Fruit fly (Drosophila melanogaster) whole organism, prepupa: ENCODE measurements around the gene papi.

Experiments
- Blimp-1 ChIP-seq: fragments of 200-800 bp; sonication (Bioruptor generic); optimal IDR thresholded peaks from 3 replicates; lab custom pipeline; 2017; ENCODE audit warnings: missing biosample characterization, missing genetic modification characterization, mild to moderate bottlenecking, moderate library complexity, missing genetic modification reagents
- CG11294 ChIP-seq: fragments of 200-800 bp; sonication (Bioruptor generic); IDR thresholded peaks from 2 replicates; pipeline ENCODE4 v1.3.6; 2022; ENCODE audit warnings: missing biosample characterization, missing genetic modification characterization
- CG11762 ChIP-seq: fragments of 200-800 bp; sonication (Bioruptor generic); optimal IDR thresholded peaks from 3 replicates; lab custom pipeline; 2016; ENCODE audit warnings: missing biosample characterization, missing genetic modification characterization; ENCODE audit not compliant: insufficient read depth
- CG11902 ChIP-seq: fragments of 200-800 bp; sonication (Bioruptor generic); optimal IDR thresholded peaks from 3 replicates; lab custom pipeline; 2016; ENCODE audit warnings: missing biosample characterization, missing genetic modification characterization
- CG1621 ChIP-seq: fragments of 200-800 bp; sonication (Bioruptor generic); optimal IDR thresholded peaks from 3 replicates; lab custom pipeline; 2018; ENCODE audit warnings: missing biosample characterization, mild to moderate bottlenecking, missing genetic modification characterization
- CG16779 ChIP-seq: fragments of 200-800 bp; sonication (Bioruptor generic); optimal IDR thresholded peaks from 3 replicates; lab custom pipeline; 2017; ENCODE audit warnings: missing biosample characterization, mild to moderate bottlenecking, missing genetic modification characterization
- CG3032 ChIP-seq: fragments of 200-800 bp; optimal IDR thresholded peaks from 2 replicates; lab custom pipeline; 2019; ENCODE audit warnings: missing biosample characterization, mild to moderate bottlenecking, missing genetic modification characterization, moderate library complexity
- CG31627 ChIP-seq: fragments of 200-800 bp; sonication (Bioruptor generic); optimal IDR thresholded peaks from 3 replicates; lab custom pipeline; 2016; ENCODE audit warnings: missing biosample characterization, missing genetic modification characterization
- CG32006 ChIP-seq: fragments of 200-800 bp; sonication (Bioruptor generic); optimal IDR thresholded peaks from 3 replicates; lab custom pipeline; 2017; ENCODE audit warnings: missing biosample characterization, mild to moderate bottlenecking, missing genetic modification characterization
- CG34406 ChIP-seq: fragments of 200-800 bp; sonication (Bioruptor generic); optimal IDR thresholded peaks from 3 replicates; lab custom pipeline; 2016; ENCODE audit warnings: missing biosample characterization, missing genetic modification characterization
- CG3919 ChIP-seq: fragments of 200-800 bp; sonication (Bioruptor generic); optimal IDR thresholded peaks from 3 replicates; lab custom pipeline; 2016; ENCODE audit warnings: missing biosample characterization, missing genetic modification characterization
- CG4318 ChIP-seq: fragments of 200-800 bp; sonication (Bioruptor generic); optimal IDR thresholded peaks from 3 replicates; lab custom pipeline; 2017; ENCODE audit warnings: missing biosample characterization, mild to moderate bottlenecking, missing genetic modification characterization
- CG6163 ChIP-seq: fragments of 200-800 bp; sonication (Bioruptor generic); IDR thresholded peaks from 3 replicates; pipeline ENCODE4 v1.3.6; 2022; ENCODE audit warnings: missing biosample characterization, missing genetic modification characterization
- CG6276 ChIP-seq: fragments of 200-800 bp; sonication (Bioruptor generic); optimal IDR thresholded peaks from 2 replicates; lab custom pipeline; 2017; ENCODE audit warnings: missing biosample characterization, mild to moderate bottlenecking, missing genetic modification characterization
- CG6792 ChIP-seq: fragments of 200-800 bp; sonication (Bioruptor generic); optimal IDR thresholded peaks from 3 replicates; lab custom pipeline; 2016; ENCODE audit warnings: missing biosample characterization, missing genetic modification characterization
- CG6808 ChIP-seq: fragments of 200-800 bp; sonication (Bioruptor generic); optimal IDR thresholded peaks from 3 replicates; lab custom pipeline; 2017; ENCODE audit warnings: missing biosample characterization, missing genetic modification characterization, mild to moderate bottlenecking, moderate library complexity, missing genetic modification reagents
- CG7368 ChIP-seq: fragments of 200-800 bp; sonication (Bioruptor generic); optimal IDR thresholded peaks from 3 replicates; lab custom pipeline; 2016; ENCODE audit warnings: missing biosample characterization, missing genetic modification characterization
- CG8119 ChIP-seq: fragments of 200-800 bp; sonication (Bioruptor generic); IDR thresholded peaks from 3 replicates; pipeline ENCODE4 v1.3.6; 2022; ENCODE audit warnings: missing biosample characterization, missing genetic modification characterization
- CG8632 ChIP-seq: fragments of 200-800 bp; sonication (Bioruptor generic); optimal IDR thresholded peaks from 3 replicates; lab custom pipeline; 2016; ENCODE audit warnings: missing biosample characterization, missing genetic modification characterization
- CG9139 ChIP-seq: fragments of 200-800 bp; sonication (Bioruptor generic); optimal IDR thresholded peaks from 3 replicates; lab custom pipeline; 2017; ENCODE audit warnings: missing biosample characterization, mild to moderate bottlenecking, missing genetic modification characterization
- Eip78C ChIP-seq: fragments of 200-800 bp; sonication (Bioruptor generic); peaks from one replicate; lab custom pipeline; 2016; ENCODE audit warnings: missing biosample characterization, missing genetic modification characterization
- Eip93F ChIP-seq: fragments of 200-800 bp; sonication (Bioruptor generic); optimal IDR thresholded peaks from 2 replicates; lab custom pipeline; 2016; ENCODE audit warnings: missing biosample characterization, mild to moderate bottlenecking, missing genetic modification characterization
- Ets21C ChIP-seq: fragments of 200-800 bp; sonication (Bioruptor generic); optimal IDR thresholded peaks from 3 replicates; lab custom pipeline; 2016; ENCODE audit warnings: missing biosample characterization, missing genetic modification characterization
- Ets96B ChIP-seq: fragments of 200-800 bp; optimal IDR thresholded peaks from 2 replicates; lab custom pipeline; 2019; ENCODE audit warnings: missing biosample characterization, mild to moderate bottlenecking, missing genetic modification characterization, moderate library complexity
- Hr38 ChIP-seq: sonication (Bioruptor generic); optimal IDR thresholded peaks from 2 replicates; lab custom pipeline; 2016; ENCODE audit warnings: missing biosample characterization, missing genetic modification characterization
- Hr39 ChIP-seq: fragments of 200-800 bp; sonication (Bioruptor generic); optimal IDR thresholded peaks from 2 replicates; lab custom pipeline; 2016; ENCODE audit warnings: missing biosample characterization, missing genetic modification characterization
- Hr4 ChIP-seq: fragments of 200-800 bp; sonication (Bioruptor generic); optimal IDR thresholded peaks from 3 replicates; lab custom pipeline; 2016; ENCODE audit warnings: missing biosample characterization, missing genetic modification characterization
- Lpt ChIP-seq: fragments of 200-800 bp; sonication (Bioruptor generic); optimal IDR thresholded peaks from 3 replicates; lab custom pipeline; 2016; ENCODE audit warnings: missing biosample characterization, missing genetic modification characterization
- Met ChIP-seq: fragments of 200-800 bp; sonication (Bioruptor generic); optimal IDR thresholded peaks from 3 replicates; lab custom pipeline; 2016; ENCODE audit warnings: missing biosample characterization, missing genetic modification characterization
- Smox ChIP-seq: fragments of 200-800 bp; sonication (Bioruptor generic); optimal IDR thresholded peaks from 3 replicates; lab custom pipeline; 2016; ENCODE audit warnings: missing biosample characterization, missing genetic modification characterization
- Sox14 ChIP-seq: fragments of 200-800 bp; sonication (Bioruptor generic); optimal IDR thresholded peaks from 3 replicates; lab custom pipeline; 2016; ENCODE audit warnings: missing biosample characterization, missing genetic modification characterization
- Sox15 ChIP-seq: fragments of 200-800 bp; sonication (Bioruptor generic); optimal IDR thresholded peaks from 3 replicates; lab custom pipeline; 2016; ENCODE audit warnings: missing biosample characterization, missing genetic modification characterization
- achi ChIP-seq: fragments of 200-800 bp; sonication (Bioruptor generic); optimal IDR thresholded peaks from 3 replicates; lab custom pipeline; 2016; ENCODE audit warnings: missing biosample characterization, missing genetic modification characterization
- cyc ChIP-seq: fragments of 200-800 bp; sonication (Bioruptor generic); optimal IDR thresholded peaks from 3 replicates; lab custom pipeline; 2016; ENCODE audit warnings: missing biosample characterization, missing genetic modification characterization
- dac ChIP-seq: fragments of 200-800 bp; sonication (Bioruptor generic); optimal IDR thresholded peaks from 2 replicates; lab custom pipeline; 2017; ENCODE audit warnings: missing biosample characterization, mild to moderate bottlenecking, missing genetic modification characterization
- eg ChIP-seq: fragments of 200-800 bp; sonication (Bioruptor generic); IDR thresholded peaks from 3 replicates; pipeline ENCODE4 v1.3.6; 2022; ENCODE audit warnings: missing biosample characterization, missing genetic modification characterization
- fd59A ChIP-seq: fragments of 200-800 bp; sonication (Bioruptor generic); optimal IDR thresholded peaks from 2 replicates; lab custom pipeline; 2017; ENCODE audit warnings: missing biosample characterization, mild to moderate bottlenecking, missing genetic modification characterization, missing genetic modification reagents
- fd85E ChIP-seq: fragments of 200-800 bp; sonication (Bioruptor generic); optimal IDR thresholded peaks from 3 replicates; lab custom pipeline; 2016; ENCODE audit warnings: missing biosample characterization, missing genetic modification characterization
- lz ChIP-seq: fragments of 200-800 bp; sonication (Bioruptor generic); optimal IDR thresholded peaks from 3 replicates; lab custom pipeline; 2016; ENCODE audit warnings: missing biosample characterization, missing genetic modification characterization
- net ChIP-seq: fragments of 200-800 bp; sonication (Bioruptor generic); optimal IDR thresholded peaks from 3 replicates; lab custom pipeline; 2016; ENCODE audit warnings: missing biosample characterization, missing genetic modification characterization
- pdm3 ChIP-seq: fragments of 200-800 bp; sonication (Bioruptor generic); optimal IDR thresholded peaks from 3 replicates; lab custom pipeline; 2016; ENCODE audit warnings: missing biosample characterization, missing genetic modification characterization
- spab ChIP-seq: fragments of 200-800 bp; sonication (Bioruptor generic); optimal IDR thresholded peaks from 2 replicates; lab custom pipeline; 2017; ENCODE audit warnings: missing biosample characterization, mild to moderate bottlenecking, missing genetic modification characterization, missing genetic modification reagents
- ss ChIP-seq, 2 experiments: fragments of 200-800 bp; sonication (Bioruptor generic); optimal IDR thresholded peaks; 2 replicates in 1 of 2; 3 replicates in 1 of 2; lab custom pipeline; 2017 to 2018; ENCODE audit warnings: mild to moderate bottlenecking in 2 of 2, missing biosample characterization in 2 of 2, missing genetic modification characterization in 2 of 2, moderate library complexity in 1 of 2
- svp ChIP-seq: fragments of 200-800 bp; sonication (Bioruptor generic); peaks from one replicate; lab custom pipeline; 2016; ENCODE audit warnings: missing biosample characterization, missing genetic modification characterization
- topi ChIP-seq: fragments of 200-800 bp; sonication (Bioruptor generic); optimal IDR thresholded peaks from 3 replicates; lab custom pipeline; 2016; ENCODE audit warnings: missing biosample characterization, missing genetic modification characterization
- vri ChIP-seq: fragments of 200-800 bp; sonication (Bioruptor generic); optimal IDR thresholded peaks from 3 replicates; lab custom pipeline; 2016; ENCODE audit warnings: missing biosample characterization, mild to moderate bottlenecking, missing genetic modification characterization

papi gene

DNA sequence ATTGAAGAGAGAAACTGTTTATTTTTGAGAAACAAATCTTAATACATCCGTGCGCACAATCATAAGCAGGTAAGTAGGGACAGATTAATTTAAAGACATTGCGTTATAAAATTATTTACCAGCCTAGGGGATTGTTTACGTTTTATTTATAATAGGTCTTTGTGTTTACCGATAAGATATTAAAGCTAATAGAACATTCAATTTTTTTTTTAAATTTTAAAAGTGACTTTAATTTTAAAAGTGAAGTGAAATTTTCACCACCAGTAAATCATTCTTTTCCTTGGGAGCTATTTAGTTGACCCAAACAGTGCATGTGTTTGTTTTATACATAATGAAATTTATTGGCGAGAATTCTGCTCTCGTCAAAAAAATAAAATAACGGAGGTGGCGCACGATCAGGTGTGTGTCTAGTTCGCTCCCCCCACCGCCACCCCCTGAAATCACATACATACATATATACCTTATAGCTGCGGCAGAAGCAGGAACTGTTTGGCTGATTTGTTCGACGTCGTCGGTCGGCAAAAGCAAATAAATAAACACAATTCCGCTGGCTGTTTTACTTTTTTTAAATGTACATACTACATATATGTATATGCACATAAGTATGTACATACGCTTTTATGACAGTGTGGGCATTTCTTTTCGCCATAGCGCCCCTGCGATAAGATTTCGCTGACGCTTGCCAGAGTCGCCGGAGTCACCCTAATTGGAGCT lies 44.5 kb upstream of the papi start (continued):
- TF ChIP-seq eg (GFP tag; lab: Robert Waterston, UW) (peak; percentile 52; the same call in 2 of the 3 replicates), Blimp-1 (GFP tag; lab: Kevin White, UChicago) (peak; percentile 30), Sox14 (GFP tag; lab: Kevin White, UChicago) (peak; percentile 49), spab (GFP tag; lab: Kevin White, UChicago) (peak; percentile 46), CG8632 (peak; percentile 61), svp (GFP tag; lab: Kevin White, UChicago) (peak; percentile 80), achi (peak; percentile 63), CG11902 (peak; percentile 26), topi (GFP tag; lab: Kevin White, UChicago) (peak; percentile 64), vri (GFP tag; lab: Kevin White, UChicago) (peak; percentile 20), dac (GFP tag; lab: Kevin White, UChicago) (no peak), Met (GFP tag; lab: Kevin White, UChicago) (peak; percentile 59), CG6808 (GFP tag; lab: Kevin White, UChicago) (peak; percentile 35), CG9139 (GFP tag; lab: Kevin White, UChicago) (peak; percentile 35), Hr39 (GFP tag; lab: Kevin White, UChicago) (peak; percentile 63), Lpt (GFP tag; lab: Kevin White, UChicago) (no peak), CG11762 (GFP tag; lab: Kevin White, UChicago) (peak; percentile 43), net (GFP tag; lab: Kevin White, UChicago) (peak; percentile 27), Hr4 (GFP tag; lab: Kevin White, UChicago) (peak; percentile 52), Sox15 (peak; percentile 39), Smox (peak; percentile 64), CG6163 (GFP tag; lab: Robert Waterston, UW) (peak; percentile 36), ss (GFP tag; optimal IDR thresholded peaks at IDR 0.05; lab: Kevin White, UChicago) (peak; percentile 38 to 66), lz (GFP tag; lab: Kevin White, UChicago) (peak; percentile 67), CG31627 (peak; percentile 57), CG3919 (peak; percentile 34), CG32006 (GFP tag; lab: Kevin White, UChicago) (peak; percentile 64), CG7368 (no peak), pdm3 (peak; percentile 62), fd85E (GFP tag; lab: Kevin White, UChicago) (no peak), CG6792 (GFP tag; lab: Kevin White, UChicago) (peak; percentile 27), cyc (peak; percentile 61), Ets21C (GFP tag; lab: Kevin White, UChicago) (no peak)

DNA sequence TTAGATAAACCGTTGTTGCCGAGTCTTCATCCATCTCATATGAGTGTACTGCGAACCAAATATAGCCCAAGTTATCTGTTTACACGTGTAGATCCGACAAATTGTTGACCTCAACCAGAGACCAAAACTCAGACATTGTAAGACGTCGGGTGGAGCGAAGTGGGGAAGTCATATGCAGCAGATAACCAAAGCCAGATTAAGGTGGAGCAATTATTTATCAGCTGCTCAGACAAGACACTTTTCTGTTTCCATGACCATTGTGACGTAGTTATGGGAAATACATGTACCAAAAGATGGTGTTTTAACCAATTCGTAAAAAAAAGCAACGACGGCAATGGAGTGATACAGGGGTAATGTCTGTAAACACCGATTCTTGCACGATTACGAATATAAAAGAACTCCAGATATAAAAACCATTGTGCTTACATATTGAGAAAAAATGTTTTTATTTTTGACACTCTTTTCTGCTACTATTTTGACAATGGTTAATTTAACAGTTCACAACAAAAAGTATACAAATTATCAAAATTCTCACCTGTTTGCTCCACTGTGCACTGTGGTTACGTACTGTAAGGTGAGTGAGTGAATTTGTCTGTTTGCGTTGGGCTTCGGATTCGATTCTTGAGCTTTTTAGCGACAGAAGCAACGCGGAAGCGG lies 43.1 kb upstream of the papi start:
- TF ChIP-seq Sox14 (GFP tag; lab: Kevin White, UChicago) (peak; percentile 81), CG6276 (GFP tag; lab: Kevin White, UChicago) (peak; percentile 22), ss (GFP tag; optimal IDR thresholded peaks at IDR 0.05; lab: Kevin White, UChicago) (no peak), CG4318 (GFP tag; lab: Kevin White, UChicago) (peak; percentile 19), CG3032 (peak; percentile 51), CG6808 (GFP tag; lab: Kevin White, UChicago) (no peak), fd85E (GFP tag; lab: Kevin White, UChicago) (no peak), CG11294 (GFP tag; lab: Robert Waterston, UW) (no peak), Smox (peak; percentile 76), CG8632 (peak; percentile 76), CG11902 (peak; percentile 49), CG16779 (tag; lab: Kevin White, UChicago) (no peak), eg (GFP tag; lab: Robert Waterston, UW) (peak; percentile 62), Eip78C (peak; percentile 92), achi (peak; percentile 70), Hr38 (GFP tag; lab: Kevin White, UChicago) (no peak), lz (GFP tag; lab: Kevin White, UChicago) (peak; percentile 83), CG1621 (tag; lab: Kevin White, UChicago) (peak; percentile 24), dac (GFP tag; lab: Kevin White, UChicago) (no peak), Eip93F (GFP tag; lab: Kevin White, UChicago) (peak; percentile 52), fd59A (peak; percentile 23), Ets21C (GFP tag; lab: Kevin White, UChicago) (peak; percentile 70), Ets96B (tag; lab: Kevin White, UChicago) (peak; percentile 64), svp (GFP tag; lab: Kevin White, UChicago) (peak; percentile 93), CG8119 (peak; percentile 15; the same call in 1 of the 3 replicates), Hr4 (GFP tag; lab: Kevin White, UChicago) (peak; percentile 60), CG34406 (GFP tag; lab: Kevin White, UChicago) (peak; percentile 59), Lpt (GFP tag; lab: Kevin White, UChicago) (no peak), CG6792 (GFP tag; lab: Kevin White, UChicago) (peak; percentile 64)
